Fruit fly (Drosophila melanogaster): Measurements from ENCODE around the gene CG14562.
A peak's percentile ranks its signal among the peaks of the same experiment; 100 is the strongest.

The CG14562 gene

DNA sequence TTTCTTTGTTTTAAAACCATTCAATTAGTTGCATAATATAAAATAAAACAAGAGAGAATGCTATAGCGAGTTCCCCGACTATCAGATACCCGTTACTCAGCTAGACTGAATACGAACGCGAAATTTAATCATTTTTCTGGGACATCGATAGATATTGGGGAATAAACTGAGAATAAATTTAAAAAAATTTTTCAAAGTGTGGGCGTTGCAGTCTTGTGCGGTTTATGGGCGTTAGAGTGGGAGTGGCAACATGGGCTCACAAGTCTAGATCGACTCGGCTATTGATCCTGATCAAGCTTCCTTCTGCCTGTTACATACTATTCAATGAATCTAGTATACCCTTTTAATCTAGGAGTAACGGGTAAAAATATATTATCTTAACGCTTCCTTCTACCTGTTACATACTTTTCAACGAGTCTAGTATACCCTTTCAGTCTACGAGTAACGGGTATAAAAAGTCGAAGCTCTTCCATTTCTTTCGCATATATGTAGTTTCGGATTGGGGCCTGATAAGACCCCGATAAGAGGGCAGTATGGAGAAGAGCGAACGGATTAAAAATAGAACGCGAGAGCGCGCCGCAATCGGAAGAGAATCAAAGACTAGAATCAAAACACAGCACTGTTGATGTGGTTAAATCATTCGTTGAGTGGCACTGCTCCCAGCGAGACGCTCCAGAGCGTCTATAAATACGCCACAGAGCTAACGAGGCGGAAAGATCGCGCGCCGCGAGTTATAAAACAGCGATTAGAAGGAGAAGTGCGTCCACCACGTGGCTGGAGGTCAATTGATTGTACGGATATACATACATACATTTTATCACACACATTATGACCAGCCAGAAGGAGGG, 12.7 kb downstream of the CG14562 start, which contains the start of gene CG7458 (continued):
- peak; percentile 5 for TF ChIP-seq eyg (GFP tag; optimal IDR thresholded peaks at IDR 0.05)
- TF ChIP-seq pros (GFP tag; optimal IDR thresholded peaks at IDR 0.05), result peak; percentile 30
- no peak for TF ChIP-seq Awh (GFP tag; IDR thresholded peaks at IDR 0.05)
- no peak for TF ChIP-seq NfI (GFP tag; optimal IDR thresholded peaks at IDR 0.05)
- TF ChIP-seq CG14965 (GFP tag; optimal IDR thresholded peaks at IDR 0.05; ENCODE audit: borderline replicate concordance), result no peak
- TF ChIP-seq CG7372 (GFP tag; IDR thresholded peaks at IDR 0.05), result no peak
- no peak for TF ChIP-seq CG6765 (GFP tag; optimal IDR thresholded peaks at IDR 0.05)
- peak; percentile 49; the same call in 1 of the 2 replicates for TF ChIP-seq chm (GFP tag; IDR thresholded peaks at IDR 0.05)
- peak; percentile 15 for TF ChIP-seq Dek (tag; optimal IDR thresholded peaks at IDR 0.05)
- peak; percentile 18 for TF ChIP-seq Abd-B (GFP tag; optimal IDR thresholded peaks at IDR 0.05)
- TF ChIP-seq PHDP (tag; optimal IDR thresholded peaks at IDR 0.05), result peak; percentile 37
- TF ChIP-seq CG8478 (optimal IDR thresholded peaks at IDR 0.05), result no peak
- TF ChIP-seq esg (GFP tag; conservative IDR thresholded peaks at IDR 0.05), result 0 out of 2 replicates have a peak, but pooled peaks have one; percentile 13
- peak; percentile 71 for TF ChIP-seq gem (tag; optimal IDR thresholded peaks at IDR 0.05)
- TF ChIP-seq CG4854 (GFP tag; optimal IDR thresholded peaks at IDR 0.05), result peak; percentile 42
- peak; percentile 44 for TF ChIP-seq CG1602 (GFP tag; optimal IDR thresholded peaks at IDR 0.05)
- TF ChIP-seq sens-2 (GFP tag; IDR thresholded peaks at IDR 0.05), result peak; percentile 82
- peak; percentile 27; the same call in 1 of the 3 replicates for TF ChIP-seq HLH4C (GFP tag; IDR thresholded peaks at IDR 0.05; ENCODE audit: partially characterized antibody)
- peak; percentile 96 for TF ChIP-seq grn (GFP tag; optimal IDR thresholded peaks at IDR 0.05)
- TF ChIP-seq CG30431 (GFP tag; optimal IDR thresholded peaks at IDR 0.05), result peak; percentile 11
- peak; percentile 62 for TF ChIP-seq CG4424 (GFP tag; optimal IDR thresholded peaks at IDR 0.05)
- TF ChIP-seq zen (tag; optimal IDR thresholded peaks at IDR 0.05), result no peak
- peak; percentile 28 for TF ChIP-seq chn (GFP tag; optimal IDR thresholded peaks at IDR 0.05)
- peak; percentile 13 for TF ChIP-seq nau (GFP tag; optimal IDR thresholded peaks at IDR 0.05)
- no peak for TF ChIP-seq sc (optimal IDR thresholded peaks at IDR 0.05)
- peak; percentile 16 for TF ChIP-seq sc (GFP tag; optimal IDR thresholded peaks at IDR 0.05)
- TF ChIP-seq CG12391 (tag; optimal IDR thresholded peaks at IDR 0.05), result peak; percentile 56
- peak; percentile 19 for TF ChIP-seq Nf-YB (GFP tag; optimal IDR thresholded peaks at IDR 0.05)
- TF ChIP-seq CG8388 (GFP tag; optimal IDR thresholded peaks at IDR 0.05), result peak; percentile 31
- peak; percentile 50 for TF ChIP-seq CG7786 (GFP tag; optimal IDR thresholded peaks at IDR 0.05)
- peak; percentile 31 for TF ChIP-seq unpg (GFP tag; optimal IDR thresholded peaks at IDR 0.05)
- TF ChIP-seq HLH3B (GFP tag; IDR thresholded peaks at IDR 0.05), result no peak
- no peak for TF ChIP-seq bowl (GFP tag; IDR thresholded peaks at IDR 0.05)
- TF ChIP-seq nerfin-2 (GFP tag; IDR thresholded peaks at IDR 0.05; ENCODE audit: partially characterized antibody), result 0 out of 2 replicates have a peak, but pooled peaks have one; percentile 38
- TF ChIP-seq toy (GFP tag; IDR thresholded peaks at IDR 0.05), result no peak
- no peak for TF ChIP-seq HLHmδ (GFP tag; optimal IDR thresholded peaks at IDR 0.05)
- TF ChIP-seq CG18599 (GFP tag; optimal IDR thresholded peaks at IDR 0.05), result peak; percentile 71
- no peak for TF ChIP-seq prd (optimal IDR thresholded peaks at IDR 0.05)
- peak; percentile 52; the same call in 2 of the 3 replicates for TF ChIP-seq prd (GFP tag; IDR thresholded peaks at IDR 0.05)
- peak; percentile 66 for TF ChIP-seq CG8924 (tag; optimal IDR thresholded peaks at IDR 0.05)

All from whole organism, embryonic.